Worm (Caenorhabditis elegans) whole organism, L1 larva: Measurements from ENCODE around the gene lurp-4.
A peak's percentile ranks its signal among the peaks of the same experiment; 100 is the strongest.

Experiments used
- C04F5.9 ChIP-seq: sonication (generic microtip); optimal IDR thresholded peaks from 2 replicates; lab custom pipeline; 2016; ENCODE audit warnings: missing genetic modification characterization, missing compliant biosample characterization
- aly-2 ChIP-seq: fragments of 150-350 bp; optimal IDR thresholded peaks from 2 replicates; lab custom pipeline; 2014; ENCODE audit warnings: missing biosample characterization, missing genetic modification characterization
- ama-1 ChIP-seq: fragments of 150-350 bp; optimal IDR thresholded peaks from 2 replicates; lab custom pipeline; 2014
- blmp-1 ChIP-seq: fragments of 150-350 bp; optimal IDR thresholded peaks from 2 replicates; lab custom pipeline; 2014; ENCODE audit warnings: missing biosample characterization, missing genetic modification characterization
- ceh-63 ChIP-seq: fragments of 200-800 bp; sonication (Bioruptor generic); optimal IDR thresholded peaks from 2 replicates; lab custom pipeline; 2018; ENCODE audit warnings: mild to moderate bottlenecking, missing genetic modification characterization, missing compliant biosample characterization
- ceh-8 ChIP-seq: fragments of 200-800 bp; sonication (Bioruptor generic); optimal IDR thresholded peaks from 2 replicates; lab custom pipeline; 2018; ENCODE audit warnings: mild to moderate bottlenecking, missing genetic modification characterization, moderate library complexity, missing compliant biosample characterization
- ceh-82 ChIP-seq, 3 experiments: fragments of 150-350 bp in 1 of 3; sonication (generic microtip) in 2 of 3; optimal IDR thresholded peaks; 2 replicates each; lab custom pipeline; 2014 to 2017; ENCODE audit warnings: missing biosample characterization in 3 of 3, missing genetic modification characterization in 3 of 3
- ces-1 ChIP-seq: fragments of 150-350 bp; optimal IDR thresholded peaks from 2 replicates; lab custom pipeline; 2014; ENCODE audit warnings: missing biosample characterization, missing genetic modification reagents, missing genetic modification characterization
- dpl-1 ChIP-seq, 3 experiments: fragments of 150-350 bp in 2 of 3; sonication (generic microtip) in 1 of 3; optimal IDR thresholded peaks; 2 replicates each; lab custom pipeline; 2014 to 2017; ENCODE audit warnings: missing biosample characterization in 3 of 3, missing genetic modification characterization in 3 of 3, missing genetic modification reagents in 3 of 3
- efl-1 ChIP-seq, 4 experiments: fragments of 150-350 bp; optimal IDR thresholded peaks in 3 of 4; peaks in 1 of 4; 1 replicate in 1 of 4; 2 replicates in 3 of 4; lab custom pipeline; 2014; ENCODE audit warnings: missing biosample characterization in 2 of 4, missing genetic modification characterization in 2 of 4, missing genetic modification reagents in 2 of 4
- efl-3 ChIP-seq: fragments of 200-800 bp; sonication (Bioruptor generic); optimal IDR thresholded peaks from 2 replicates; lab custom pipeline; 2018; ENCODE audit warnings: mild to moderate bottlenecking, missing genetic modification characterization, missing compliant biosample characterization
- elt-2 ChIP-seq: sonication (generic microtip); optimal IDR thresholded peaks from 2 replicates; lab custom pipeline; 2016; ENCODE audit warnings: missing genetic modification characterization, mild to moderate bottlenecking, inconsistent platforms, missing compliant biosample characterization, missing genetic modification reagents
- elt-3 ChIP-seq, 6 experiments: fragments of 150-350 bp in 1 of 6; sonication (generic microtip); optimal IDR thresholded peaks; 2 replicates each; lab custom pipeline; 2017 to 2018; ENCODE audit warnings: missing biosample characterization in 6 of 6, missing genetic modification characterization in 6 of 6, inconsistent platforms in 1 of 6
- fos-1 ChIP-seq: fragments of 150-350 bp; optimal IDR thresholded peaks from 2 replicates; lab custom pipeline; 2014; ENCODE audit warnings: missing biosample characterization, missing genetic modification characterization
- grh-1 ChIP-seq: fragments of 200-800 bp; sonication (Bioruptor generic); IDR thresholded peaks from 2 replicates; pipeline ENCODE4 v1.3.6; 2022; ENCODE audit warnings: missing genetic modification reagents, missing genetic modification characterization, missing compliant biosample characterization
- hlh-4 ChIP-seq: sonication (generic microtip); optimal IDR thresholded peaks from 2 replicates; lab custom pipeline; 2016; ENCODE audit warnings: mild to moderate bottlenecking, missing genetic modification characterization, missing compliant biosample characterization
- hpl-2 ChIP-seq: fragments of 150-350 bp; optimal IDR thresholded peaks from 2 replicates; lab custom pipeline; 2014; ENCODE audit warnings: missing biosample characterization, missing genetic modification reagents, missing genetic modification characterization
- irx-1 ChIP-seq: sonication (generic microtip); optimal IDR thresholded peaks from 2 replicates; lab custom pipeline; 2016; ENCODE audit warnings: missing genetic modification characterization, missing compliant biosample characterization
- jun-1 ChIP-seq: fragments of 150-350 bp; optimal IDR thresholded peaks from 2 replicates; lab custom pipeline; 2014; ENCODE audit warnings: missing biosample characterization, missing genetic modification reagents, missing genetic modification characterization
- lin-13 ChIP-seq: fragments of 150-350 bp; optimal IDR thresholded peaks from 2 replicates; lab custom pipeline; 2014; ENCODE audit warnings: missing biosample characterization, missing genetic modification reagents, missing genetic modification characterization
- lin-14 ChIP-seq: fragments of 200-800 bp; sonication (Bioruptor generic); optimal IDR thresholded peaks from 2 replicates; lab custom pipeline; 2018; ENCODE audit warnings: mild to moderate bottlenecking, missing genetic modification characterization, moderate library complexity, missing compliant biosample characterization
- lin-35 ChIP-seq, 2 experiments: fragments of 150-350 bp; optimal IDR thresholded peaks; 2 replicates each; lab custom pipeline; 2014; ENCODE audit warnings: missing biosample characterization in 2 of 2, missing genetic modification characterization in 2 of 2, missing genetic modification reagents in 2 of 2
- lir-3 ChIP-seq: sonication (generic microtip); optimal IDR thresholded peaks from 2 replicates; lab custom pipeline; 2016; ENCODE audit warnings: mild to moderate bottlenecking, missing genetic modification characterization, moderate library complexity, missing compliant biosample characterization; ENCODE audit not compliant: poor library complexity
- lsy-2 ChIP-seq, 2 experiments: fragments of 150-350 bp; optimal IDR thresholded peaks; 2 replicates each; lab custom pipeline; 2014; ENCODE audit warnings: missing biosample characterization in 2 of 2, missing genetic modification characterization in 2 of 2
- mdl-1 ChIP-seq, 2 experiments: fragments of 150-350 bp; optimal IDR thresholded peaks; 2 replicates each; lab custom pipeline; 2014 to 2017; ENCODE audit warnings: missing biosample characterization in 2 of 2, missing genetic modification characterization in 2 of 2, inconsistent platforms in 1 of 2
- nhr-12 ChIP-seq: sonication (generic microtip); optimal IDR thresholded peaks from 2 replicates; lab custom pipeline; 2017; ENCODE audit warnings: missing biosample characterization, missing genetic modification characterization
- nhr-19 ChIP-seq: fragments of 200-800 bp; sonication (Bioruptor generic); conservative IDR thresholded peaks from 2 replicates; pipeline ENCODE4 v1.3.6; 2022; ENCODE audit warnings: missing genetic modification characterization, missing compliant biosample characterization
- nhr-20 ChIP-seq: sonication (generic microtip); optimal IDR thresholded peaks from 2 replicates; lab custom pipeline; 2016; ENCODE audit warnings: mild to moderate bottlenecking, missing genetic modification characterization, missing compliant biosample characterization
- nhr-47 ChIP-seq: sonication (generic microtip); optimal IDR thresholded peaks from 2 replicates; lab custom pipeline; 2016; ENCODE audit warnings: mild to moderate bottlenecking, missing genetic modification characterization, moderate library complexity, missing compliant biosample characterization
- nhr-71 ChIP-seq: sonication (generic microtip); optimal IDR thresholded peaks from 2 replicates; lab custom pipeline; 2016; ENCODE audit warnings: mild to moderate bottlenecking, missing genetic modification characterization, moderate library complexity, missing compliant biosample characterization
- nhr-76 ChIP-seq: sonication (generic microtip); optimal IDR thresholded peaks from 2 replicates; lab custom pipeline; 2017; ENCODE audit warnings: missing biosample characterization, missing genetic modification characterization
- nhr-85 ChIP-seq: sonication (generic microtip); peaks from one replicate; lab custom pipeline; 2016; ENCODE audit warnings: missing genetic modification characterization, inconsistent platforms, missing compliant biosample characterization
- pag-3 ChIP-seq: sonication (generic microtip); optimal IDR thresholded peaks from 2 replicates; lab custom pipeline; 2017; ENCODE audit warnings: missing genetic modification characterization, mild to moderate bottlenecking, missing compliant biosample characterization, antibody characterized with exemption, borderline replicate concordance; ENCODE audit not compliant: insufficient read depth
- pax-3 ChIP-seq: fragments of 200-800 bp; sonication (Bioruptor generic); optimal IDR thresholded peaks from 2 replicates; lab custom pipeline; 2018; ENCODE audit warnings: mild to moderate bottlenecking, missing genetic modification characterization, moderate library complexity, missing compliant biosample characterization
- snu-23 ChIP-seq: sonication (generic microtip); optimal IDR thresholded peaks from 2 replicates; lab custom pipeline; 2016; ENCODE audit warnings: missing genetic modification characterization, missing compliant biosample characterization
- sptf-1 ChIP-seq: fragments of 150-350 bp; optimal IDR thresholded peaks from 2 replicates; lab custom pipeline; 2014; ENCODE audit warnings: missing biosample characterization, missing genetic modification characterization
- sup-37 ChIP-seq: fragments of 200-800 bp; sonication (Bioruptor generic); optimal IDR thresholded peaks from 2 replicates; lab custom pipeline; 2018; ENCODE audit warnings: mild to moderate bottlenecking, missing genetic modification characterization, missing compliant biosample characterization
- tbx-2 ChIP-seq: sonication (generic microtip); optimal IDR thresholded peaks from 2 replicates; lab custom pipeline; 2016; ENCODE audit warnings: missing genetic modification characterization, missing compliant biosample characterization
- xbp-1 ChIP-seq: sonication (generic microtip); optimal IDR thresholded peaks from 2 replicates; lab custom pipeline; 2016; ENCODE audit warnings: missing genetic modification characterization, missing compliant biosample characterization

Gene lurp-4

DNA sequence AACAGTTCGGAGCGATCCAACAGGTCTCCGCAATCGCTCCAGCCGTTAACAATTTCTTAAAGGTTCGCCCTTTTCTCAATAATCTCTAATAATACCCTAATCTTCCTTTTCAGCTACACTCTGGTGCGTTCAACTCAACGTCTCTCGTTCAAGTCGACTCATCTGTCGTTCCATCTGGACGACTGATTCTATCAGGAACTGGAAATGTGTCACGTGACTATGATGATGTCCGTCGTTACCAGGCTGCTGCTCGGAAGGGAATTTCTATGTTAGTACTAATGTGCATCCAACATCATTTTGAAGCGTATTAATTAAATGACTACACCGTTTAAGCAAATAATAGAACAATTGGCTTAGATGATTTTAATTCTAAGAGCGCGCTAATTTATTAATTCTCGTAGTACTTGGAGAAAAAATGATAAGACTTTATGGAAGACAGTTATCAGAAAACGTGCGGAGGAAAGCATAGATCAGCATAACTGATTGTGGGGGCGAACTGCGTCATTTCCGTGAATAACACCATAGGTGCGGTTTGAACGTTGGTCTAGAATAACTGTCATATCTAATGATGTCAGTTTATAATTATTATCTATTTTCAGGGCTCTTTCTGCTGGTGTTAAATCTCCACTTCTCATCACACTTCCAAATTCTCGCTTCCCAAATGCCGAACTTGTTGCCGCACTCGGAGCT is 48.5 kb upstream of the lurp-4 start:
- TF ChIP-seq efl-1 (optimal IDR thresholded peaks at IDR 0.05; lab: Kevin White, UChicago) (no peak), efl-1 (GFP tag; optimal IDR thresholded peaks at IDR 0.05 in 1 of 2; lab: Kevin White, UChicago) (peak in 1 of 2 experiments; percentile 62), nhr-71 (tag; lab: Kevin White, UChicago) (no peak), ceh-82 (tag; optimal IDR thresholded peaks at IDR 0.05; lab: Kevin White, UChicago) (no peak), lin-35 (GFP tag; optimal IDR thresholded peaks at IDR 0.05; lab: Kevin White, UChicago) (peak in 1 of 2 experiments; percentile 9), nhr-12 (tag; lab: Kevin White, UChicago) (no peak), ceh-63 (GFP tag; lab: Kevin White, UChicago) (no peak), jun-1 (peak; percentile 25), elt-2 (peak; percentile 62)

- TF ChIP-seq ces-1 (GFP tag; lab: Kevin White, UChicago) (no peak), pag-3 (tag; lab: Kevin White, UChicago) (no peak), hpl-2 (GFP tag; lab: Kevin White, UChicago) (no peak), xbp-1 (tag; lab: Kevin White, UChicago) (no peak), lin-13 (GFP tag; lab: Kevin White, UChicago) (no peak), lsy-2 (tag; optimal IDR thresholded peaks at IDR 0.05; lab: Kevin White, UChicago) (no peak), nhr-76 (tag; lab: Kevin White, UChicago) (no peak), pax-3 (tag; lab: Kevin White, UChicago) (no peak), nhr-20 (tag; lab: Kevin White, UChicago) (no peak), sptf-1 (tag; lab: Kevin White, UChicago) (no peak), efl-3 (GFP tag; lab: Kevin White, UChicago) (no peak), ama-1 (no peak), lir-3 (tag; lab: Kevin White, UChicago) (no peak), C04F5.9 (tag; lab: Kevin White, UChicago) (no peak), ceh-8 (GFP tag; lab: Kevin White, UChicago) (no peak), tbx-2 (tag; lab: Kevin White, UChicago) (no peak), nhr-19 (GFP tag; lab: Robert Waterston, UW) (no peak), mdl-1 (tag; optimal IDR thresholded peaks at IDR 0.05; lab: Kevin White, UChicago) (no peak), snu-23 (GFP tag; lab: Kevin White, UChicago) (no peak)
These were observed 47.4 kb upstream of the lurp-4 start for ce11 chrV:13045017-13045416.

DNA sequence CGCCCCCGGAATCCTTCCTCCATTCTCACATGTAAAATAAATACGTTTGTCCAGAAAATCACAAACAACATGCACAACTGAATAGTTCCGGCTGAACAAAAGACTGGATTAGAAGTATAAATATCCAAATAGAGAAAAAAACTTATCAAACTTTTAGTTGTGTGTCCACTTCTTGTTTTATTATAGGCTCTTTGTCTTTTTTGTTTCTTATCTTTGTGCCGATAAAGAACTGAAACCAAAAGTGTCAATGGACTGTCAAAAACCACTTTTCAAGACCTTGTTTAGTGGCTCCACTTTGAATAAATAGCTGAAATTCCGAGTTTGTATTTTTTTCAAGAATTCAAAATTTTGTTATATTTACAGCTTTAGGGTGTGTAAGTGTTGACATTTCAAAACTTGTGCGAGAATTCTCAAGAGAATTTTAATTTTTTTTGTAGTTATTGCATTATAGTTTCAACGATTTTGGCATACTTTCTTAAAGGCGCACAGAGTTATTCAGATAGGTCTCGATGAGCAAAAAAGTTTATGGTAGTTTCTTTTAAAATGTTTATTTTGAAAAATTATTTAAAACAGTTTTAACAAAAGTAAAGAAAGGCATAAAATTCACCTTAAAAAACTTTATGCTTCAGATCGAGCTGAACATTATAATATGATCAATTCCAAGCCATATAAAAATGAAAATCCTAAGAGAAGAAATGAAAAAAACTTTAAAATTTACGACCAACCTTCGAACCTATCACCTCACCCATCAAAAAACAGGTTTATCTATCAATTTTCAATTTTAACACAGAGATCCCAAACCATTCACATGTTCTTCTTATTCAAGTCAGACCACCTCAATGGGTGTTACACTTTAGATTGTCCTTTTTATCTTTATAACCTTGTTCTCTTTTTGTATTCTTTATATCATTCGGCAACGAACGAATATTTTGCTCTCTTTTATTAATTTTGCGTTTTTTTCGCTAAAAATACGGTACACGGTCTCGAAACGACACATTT is 46.0 kb upstream of the lurp-4 start:
- TF ChIP-seq fos-1 (tag; lab: Kevin White, UChicago) (no peak), hlh-4 (tag; lab: Kevin White, UChicago) (no peak), dpl-1 (GFP tag; optimal IDR thresholded peaks at IDR 0.05; lab: Kevin White, UChicago) (no peak), nhr-85 (tag; lab: Kevin White, UChicago) (peak; percentile 60), nhr-47 (tag; lab: Kevin White, UChicago) (no peak), irx-1 (tag; lab: Kevin White, UChicago) (no peak), aly-2 (peak; percentile 51), lsy-2 (tag; optimal IDR thresholded peaks at IDR 0.05; lab: Kevin White, UChicago) (no peak), efl-3 (GFP tag; lab: Kevin White, UChicago) (no peak), pax-3 (tag; lab: Kevin White, UChicago) (peak; percentile 8), blmp-1 (tag; lab: Kevin White, UChicago) (peak; percentile 24), elt-2 (peak; percentile 58), elt-3 (tag; optimal IDR thresholded peaks at IDR 0.05; lab: Kevin White, UChicago) (peak in 2 of 6 experiments; percentile 30 to 43), efl-1 (optimal IDR thresholded peaks at IDR 0.05; lab: Kevin White, UChicago) (no peak), efl-1 (GFP tag; optimal IDR thresholded peaks at IDR 0.05 in 1 of 2; lab: Kevin White, UChicago) (peak in 1 of 2 experiments; percentile 34), lin-14 (GFP tag; lab: Kevin White, UChicago) (peak; percentile 31), grh-1 (GFP tag; lab: Robert Waterston, UW) (0 out of 2 replicates have a peak, but pooled peaks have one; percentile 25), sup-37 (no peak), lin-35 (GFP tag; optimal IDR thresholded peaks at IDR 0.05; lab: Kevin White, UChicago) (peak in 1 of 2 experiments; percentile 12)
